Worm (Caenorhabditis elegans): ENCODE measurements around the gene tmem-131.

DNA sequence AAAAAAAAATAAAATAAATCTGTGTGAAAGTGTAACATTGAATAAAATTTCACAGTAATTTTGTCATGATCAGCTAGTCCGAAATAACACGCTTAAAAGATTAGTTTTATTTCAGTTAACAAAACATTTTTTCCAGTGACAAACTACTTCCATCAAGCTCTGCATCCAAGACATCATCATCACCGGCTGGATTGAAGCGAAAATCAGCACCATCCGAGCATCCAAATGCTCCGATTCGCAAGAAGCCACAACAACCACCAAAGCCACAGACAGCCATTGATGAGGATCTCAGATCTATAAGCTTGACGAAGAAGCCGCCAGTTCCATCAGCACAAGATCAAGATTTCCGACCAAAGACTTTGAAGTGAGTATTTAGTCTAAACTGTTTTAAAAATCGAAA is 29.3 kb upstream of the tmem-131 start:
- TF ChIP-seq skn-1 (tag; optimal IDR thresholded peaks at IDR 0.05) (no peak), ceh-8 (GFP tag; optimal IDR thresholded peaks at IDR 0.05) (no peak), fos-1 (tag; optimal IDR thresholded peaks at IDR 0.05) (no peak), nhr-237 (tag; optimal IDR thresholded peaks at IDR 0.05) (no peak), dpl-1 (GFP tag; optimal IDR thresholded peaks at IDR 0.05) (no peak), aly-2 (tag; optimal IDR thresholded peaks at IDR 0.05) (no peak), unc-62 (GFP tag; optimal IDR thresholded peaks at IDR 0.05) (no peak)
